Worm (Caenorhabditis elegans) whole organism, L3 larva: Measurements from ENCODE around the gene col-17.

ENCODE experiments used
- aly-2 ChIP-seq: fragments of 150-350 bp; optimal IDR thresholded peaks from 2 replicates; lab custom pipeline; 2014; ENCODE audit warnings: missing biosample characterization, missing genetic modification characterization
- ceh-16 ChIP-seq: sonication (generic microtip); optimal IDR thresholded peaks from 2 replicates; lab custom pipeline; 2017; ENCODE audit warnings: missing biosample characterization, missing genetic modification characterization
- ceh-82 ChIP-seq: fragments of 150-350 bp; optimal IDR thresholded peaks from 2 replicates; lab custom pipeline; 2014; ENCODE audit warnings: missing biosample characterization, missing genetic modification characterization
- lin-39 ChIP-seq: fragments of 150-350 bp; optimal IDR thresholded peaks from 2 replicates; lab custom pipeline; 2018; ENCODE audit warnings: missing biosample characterization, missing genetic modification reagents, missing genetic modification characterization
- nhr-12 ChIP-seq: fragments of 150-350 bp; optimal IDR thresholded peaks from 2 replicates; lab custom pipeline; 2014; ENCODE audit warnings: missing biosample characterization, missing genetic modification characterization
- nhr-237 ChIP-seq: fragments of 150-350 bp; optimal IDR thresholded peaks from 2 replicates; lab custom pipeline; 2014; ENCODE audit warnings: missing biosample characterization, missing genetic modification characterization
- snpc-4 ChIP-seq: fragments of 150-350 bp; optimal IDR thresholded peaks from 2 replicates; lab custom pipeline; 2014; ENCODE audit warnings: missing biosample characterization, missing genetic modification characterization
- unc-62 ChIP-seq: fragments of 150-350 bp; sonication (generic microtip); optimal IDR thresholded peaks from 4 replicates; lab custom pipeline; 2014; ENCODE audit warnings: missing biosample characterization, missing genetic modification reagents, missing genetic modification characterization
- ztf-4 ChIP-seq: fragments of 150-350 bp; optimal IDR thresholded peaks from 2 replicates; lab custom pipeline; 2014; ENCODE audit warnings: missing biosample characterization, missing genetic modification characterization

DNA sequence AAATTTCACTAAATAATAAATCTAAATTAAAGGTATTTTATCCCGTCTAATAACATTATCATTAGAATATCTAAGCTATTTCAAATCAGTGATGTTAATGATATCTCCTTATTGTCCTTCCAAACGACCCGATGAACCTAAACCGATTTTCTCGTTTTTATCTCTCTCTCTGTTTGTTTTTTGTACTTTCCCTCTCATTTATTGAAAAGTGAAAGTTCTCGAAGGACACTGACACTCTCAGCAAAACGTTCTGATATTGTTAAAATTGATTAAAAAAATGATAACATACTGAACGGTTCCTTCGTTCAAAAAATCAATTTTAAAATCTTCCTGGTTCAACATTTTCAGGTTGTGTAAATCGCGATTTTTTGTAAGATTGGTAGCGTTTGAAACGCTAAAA lies 8.7 kb upstream of the col-17 start, which contains the start of gene F11G11.13:
- TF ChIP-seq aly-2 (tag; lab: Kevin White, UChicago): no peak
- no peak for TF ChIP-seq nhr-12
- TF ChIP-seq ztf-4: no peak
- no peak for TF ChIP-seq ceh-82 (tag; lab: Kevin White, UChicago)
- TF ChIP-seq ceh-16 (tag; lab: Kevin White, UChicago): no peak
- no peak for TF ChIP-seq nhr-237 (tag; lab: Kevin White, UChicago)
- TF ChIP-seq lin-39 (tag; lab: Kevin White, UChicago): no peak
- TF ChIP-seq snpc-4 (tag; lab: Kevin White, UChicago): no peak
- TF ChIP-seq unc-62: no peak
